Worm (Caenorhabditis elegans) whole organism, L2 larva: ENCODE results near the gene H02F09.2.

Experiments used
- C34F6.9 ChIP-seq: fragments of 150-350 bp; optimal IDR thresholded peaks from 2 replicates; lab custom pipeline; 2014; ENCODE audit warnings: missing biosample characterization, missing genetic modification characterization
- F13H6.1 ChIP-seq: sonication (generic microtip); optimal IDR thresholded peaks from 2 replicates; lab custom pipeline; 2016; ENCODE audit warnings: missing genetic modification characterization, missing compliant biosample characterization
- Y55F3AM.14 ChIP-seq: fragments of 200-800 bp; sonication (Bioruptor generic); optimal IDR thresholded peaks from 2 replicates; lab custom pipeline; 2018; ENCODE audit warnings: mild to moderate bottlenecking, missing genetic modification characterization, missing compliant biosample characterization
- ZK546.5 ChIP-seq: sonication (generic microtip); optimal IDR thresholded peaks from 2 replicates; lab custom pipeline; 2017; ENCODE audit warnings: missing biosample characterization, missing genetic modification characterization
- alr-1 ChIP-seq: fragments of 150-350 bp; optimal IDR thresholded peaks from 2 replicates; lab custom pipeline; 2014; ENCODE audit warnings: missing biosample characterization, missing genetic modification characterization
- ama-1 ChIP-seq: fragments of 150-350 bp; optimal IDR thresholded peaks from 2 replicates; lab custom pipeline; 2018; ENCODE audit warnings: inconsistent platforms
- blmp-1 ChIP-seq: sonication (generic microtip); optimal IDR thresholded peaks from 2 replicates; lab custom pipeline; 2017; ENCODE audit warnings: missing genetic modification characterization, mild to moderate bottlenecking, missing compliant biosample characterization, antibody characterized with exemption, moderate library complexity; ENCODE audit not compliant: insufficient read depth
- egl-27 ChIP-seq: sonication (generic microtip); optimal IDR thresholded peaks from 3 replicates; lab custom pipeline; 2017; ENCODE audit warnings: missing biosample characterization, missing genetic modification reagents, missing genetic modification characterization
- elt-3 ChIP-seq: sonication (generic microtip); optimal IDR thresholded peaks from 2 replicates; lab custom pipeline; 2017; ENCODE audit warnings: missing biosample characterization, missing genetic modification characterization
- fos-1 ChIP-seq: fragments of 150-350 bp; optimal IDR thresholded peaks from 2 replicates; lab custom pipeline; 2014; ENCODE audit warnings: missing biosample characterization, missing genetic modification characterization
- gmeb-1 ChIP-seq: fragments of 150-350 bp; optimal IDR thresholded peaks from 2 replicates; lab custom pipeline; 2014; ENCODE audit warnings: missing biosample characterization, missing genetic modification characterization
- lin-13 ChIP-seq: fragments of 150-350 bp; optimal IDR thresholded peaks from 2 replicates; lab custom pipeline; 2014; ENCODE audit warnings: missing biosample characterization, missing genetic modification reagents, missing genetic modification characterization
- mbf-1 ChIP-seq: sonication (generic microtip); optimal IDR thresholded peaks from 2 replicates; lab custom pipeline; 2017; ENCODE audit warnings: missing biosample characterization, missing genetic modification characterization
- nhr-10 ChIP-seq: sonication (generic microtip); optimal IDR thresholded peaks from 2 replicates; lab custom pipeline; 2017; ENCODE audit warnings: missing biosample characterization, missing genetic modification characterization
- nhr-11 ChIP-seq: fragments of 150-350 bp; optimal IDR thresholded peaks from 2 replicates; lab custom pipeline; 2014; ENCODE audit warnings: missing biosample characterization, missing genetic modification characterization
- nhr-12 ChIP-seq: fragments of 150-350 bp; optimal IDR thresholded peaks from 2 replicates; lab custom pipeline; 2014; ENCODE audit warnings: missing biosample characterization, missing genetic modification characterization
- nhr-23 ChIP-seq: fragments of 150-350 bp; optimal IDR thresholded peaks from 2 replicates; lab custom pipeline; 2014; ENCODE audit warnings: missing biosample characterization, missing genetic modification reagents, missing genetic modification characterization
- nhr-25 ChIP-seq: fragments of 150-350 bp; sonication (generic microtip); optimal IDR thresholded peaks from 3 replicates; lab custom pipeline; 2014; ENCODE audit warnings: missing biosample characterization, missing genetic modification characterization
- nhr-6 ChIP-seq: fragments of 150-350 bp; optimal IDR thresholded peaks from 2 replicates; lab custom pipeline; 2014; ENCODE audit warnings: missing biosample characterization, missing genetic modification characterization
- nhr-77 ChIP-seq: fragments of 150-350 bp; optimal IDR thresholded peaks from 2 replicates; lab custom pipeline; 2014; ENCODE audit warnings: missing biosample characterization, missing genetic modification characterization
- sem-4 ChIP-seq: fragments of 150-350 bp; optimal IDR thresholded peaks from 2 replicates; lab custom pipeline; 2014; ENCODE audit warnings: missing biosample characterization, missing genetic modification reagents, missing genetic modification characterization
- skn-1 ChIP-seq: sonication (generic microtip); optimal IDR thresholded peaks from 2 replicates; lab custom pipeline; 2017; ENCODE audit warnings: missing biosample characterization, missing genetic modification characterization
- sma-3 ChIP-seq: sonication (generic microtip); optimal IDR thresholded peaks from 2 replicates; lab custom pipeline; 2016; ENCODE audit warnings: missing genetic modification reagents, missing genetic modification characterization, missing compliant biosample characterization
- sma-9 ChIP-seq, 2 experiments: fragments of 150-350 bp in 1 of 2; sonication (generic microtip) in 1 of 2; optimal IDR thresholded peaks; 2 replicates each; lab custom pipeline; 2014 to 2016; ENCODE audit warnings: missing genetic modification characterization in 2 of 2, mild to moderate bottlenecking in 1 of 2, missing biosample characterization in 1 of 2, missing compliant biosample characterization in 1 of 2, missing genetic modification reagents in 1 of 2, moderate library complexity in 1 of 2
- snpc-4 ChIP-seq: fragments of 150-350 bp; optimal IDR thresholded peaks from 2 replicates; lab custom pipeline; 2014; ENCODE audit warnings: missing biosample characterization, missing genetic modification characterization
- unc-39 ChIP-seq: fragments of 150-350 bp; optimal IDR thresholded peaks from 2 replicates; lab custom pipeline; 2014; ENCODE audit warnings: missing biosample characterization, missing genetic modification characterization
- unc-62 ChIP-seq: fragments of 150-350 bp; optimal IDR thresholded peaks from 2 replicates; lab custom pipeline; 2014; ENCODE audit warnings: missing biosample characterization, missing genetic modification reagents, missing genetic modification characterization
- zag-1 ChIP-seq: fragments of 150-350 bp; optimal IDR thresholded peaks from 2 replicates; lab custom pipeline; 2014; ENCODE audit warnings: missing biosample characterization, missing genetic modification characterization
- ztf-1 ChIP-seq: fragments of 200-800 bp; sonication (Bioruptor generic); conservative IDR thresholded peaks from 2 replicates; pipeline ENCODE4 v1.3.6; 2022; ENCODE audit warnings: missing genetic modification characterization, missing compliant biosample characterization
- ztf-11 ChIP-seq: sonication (generic microtip); optimal IDR thresholded peaks from 2 replicates; lab custom pipeline; 2017; ENCODE audit warnings: missing biosample characterization, missing genetic modification characterization
- ztf-4 ChIP-seq: fragments of 150-350 bp; optimal IDR thresholded peaks from 2 replicates; lab custom pipeline; 2014; ENCODE audit warnings: missing biosample characterization, missing genetic modification characterization

The H02F09.2 gene

ce11 chrX:1538830-1539229, 33.2 kb upstream of the H02F09.2 start:
- no peak for TF ChIP-seq blmp-1 (tag; lab: Kevin White, UChicago)
- no peak for TF ChIP-seq nhr-11 (tag; lab: Kevin White, UChicago)
- TF ChIP-seq nhr-23 (tag; lab: Kevin White, UChicago) = no peak
- no peak for TF ChIP-seq sem-4 (tag; lab: Kevin White, UChicago)

DNA sequence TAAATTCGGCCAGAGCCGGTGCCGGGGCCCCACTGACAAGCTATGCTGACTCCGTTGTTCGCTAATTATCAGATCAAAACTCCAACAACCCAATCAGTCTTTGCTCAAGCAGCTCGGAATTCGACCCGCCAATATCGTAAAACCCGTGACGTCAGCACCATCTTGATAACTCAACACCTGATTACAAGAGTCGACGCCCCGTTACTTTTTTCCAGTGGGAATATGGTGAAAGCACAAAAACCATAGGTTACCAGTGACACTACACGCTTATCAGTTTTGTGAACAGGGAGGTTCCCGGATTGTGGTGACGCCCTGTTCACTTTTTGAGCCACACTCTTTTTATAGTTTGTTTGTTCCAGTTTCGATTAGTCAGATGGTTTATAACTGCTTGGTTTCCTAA, 31.0 kb upstream of the H02F09.2 start:
- TF ChIP-seq ztf-1 (GFP tag; lab: Robert Waterston, UW) (no peak), fos-1 (tag; lab: Kevin White, UChicago) (peak; percentile 59), sma-9 (GFP tag; optimal IDR thresholded peaks at IDR 0.05; lab: Kevin White, UChicago) (peak; percentile 51), sma-9 (tag; optimal IDR thresholded peaks at IDR 0.05; lab: Kevin White, UChicago) (no peak)

ce11 chrX:1543432-1543831, 28.6 kb upstream of the H02F09.2 start:
- TF ChIP-seq fos-1 (tag; lab: Kevin White, UChicago) (peak; percentile 68), Y55F3AM.14 (GFP tag; lab: Kevin White, UChicago) (no peak)

DNA sequence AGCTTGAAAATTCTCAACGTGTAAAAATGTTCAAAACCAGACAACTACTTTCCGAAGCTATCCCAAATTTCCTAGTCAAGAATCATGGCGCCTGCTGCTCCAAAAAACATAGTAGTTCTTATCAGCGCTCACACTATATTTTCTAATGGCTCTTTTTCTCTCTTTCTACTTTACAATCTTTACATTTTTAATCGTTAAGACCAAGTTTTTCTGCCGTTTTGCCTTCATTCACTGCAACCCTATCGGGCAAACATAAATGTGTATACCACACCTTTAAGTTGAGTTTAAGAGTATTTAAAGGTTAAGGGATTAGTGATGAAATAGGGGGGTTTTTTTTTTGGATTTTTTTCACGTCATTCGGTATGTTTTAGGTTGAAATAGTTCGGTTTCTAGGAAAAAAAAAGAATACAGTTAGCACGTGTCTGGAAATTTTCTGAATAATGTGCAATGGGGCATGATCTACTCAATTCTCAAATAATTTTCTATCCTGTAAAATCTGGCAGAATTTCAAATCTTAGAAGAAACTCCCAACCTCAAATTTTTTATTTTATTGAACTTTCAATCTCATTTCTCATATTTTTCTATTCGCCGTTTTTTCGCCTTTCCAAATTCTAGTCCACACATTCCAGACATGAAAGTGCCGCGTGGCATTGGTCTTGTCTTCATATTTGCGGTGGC, 25.0 kb upstream of the H02F09.2 start, which contains the start of gene K06A9.1:
TSS of gene K06A9.1 (plus strand) at position 628 of the 678 bp plus-strand sequence.
- TF ChIP-seq blmp-1 (tag; lab: Kevin White, UChicago) = no peak
- TF ChIP-seq ama-1 (lab: Kevin White, UChicago) = no peak
- no peak for TF ChIP-seq elt-3
- TF ChIP-seq ztf-11 (tag; lab: Kevin White, UChicago) = no peak
- TF ChIP-seq C34F6.9 (tag; lab: Kevin White, UChicago) = no peak
- no peak for TF ChIP-seq nhr-6 (tag; lab: Kevin White, UChicago)
- no peak for TF ChIP-seq snpc-4 (tag; lab: Kevin White, UChicago)
- no peak for TF ChIP-seq nhr-25 (tag; lab: Kevin White, UChicago)
- TF ChIP-seq lin-13 (GFP tag; lab: Kevin White, UChicago) = no peak
- TF ChIP-seq zag-1 = no peak
- no peak for TF ChIP-seq unc-39
- no peak for TF ChIP-seq nhr-12 (tag; lab: Kevin White, UChicago)
- no peak for TF ChIP-seq egl-27
- no peak for TF ChIP-seq mbf-1
- peak; percentile 55 for TF ChIP-seq fos-1 (tag; lab: Kevin White, UChicago)
- no peak for TF ChIP-seq ZK546.5 (tag; lab: Kevin White, UChicago)
- peak; percentile 21 for TF ChIP-seq sma-9 (GFP tag; optimal IDR thresholded peaks at IDR 0.05; lab: Kevin White, UChicago)
- no peak for TF ChIP-seq sma-9 (tag; optimal IDR thresholded peaks at IDR 0.05; lab: Kevin White, UChicago)
- no peak for TF ChIP-seq ztf-4 (tag; lab: Kevin White, UChicago)

DNA sequence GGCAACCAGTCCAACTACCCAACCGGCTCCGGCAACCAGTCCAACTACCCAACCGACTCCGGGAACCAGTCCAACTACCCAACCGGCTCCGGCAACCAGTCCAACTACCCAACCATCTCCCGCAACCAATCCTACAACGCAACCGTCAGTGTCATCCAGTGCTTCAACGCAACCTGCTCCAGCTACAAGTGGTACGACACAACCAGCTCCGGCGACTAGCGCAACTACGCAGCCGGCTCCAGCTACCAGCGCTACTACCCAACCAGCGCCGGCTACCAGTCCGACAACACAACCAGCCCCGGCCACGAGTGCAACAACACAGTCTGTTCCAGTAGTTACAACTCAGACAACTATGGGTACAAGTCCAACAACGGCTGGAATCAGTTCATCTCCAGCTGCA, 23.0 kb upstream of the H02F09.2 start:
- TF ChIP-seq nhr-77 (tag; lab: Kevin White, UChicago) (no peak), alr-1 (tag; lab: Kevin White, UChicago) (no peak), nhr-10 (tag; lab: Kevin White, UChicago) (no peak), snpc-4 (tag; lab: Kevin White, UChicago) (no peak), F13H6.1 (no peak)

DNA sequence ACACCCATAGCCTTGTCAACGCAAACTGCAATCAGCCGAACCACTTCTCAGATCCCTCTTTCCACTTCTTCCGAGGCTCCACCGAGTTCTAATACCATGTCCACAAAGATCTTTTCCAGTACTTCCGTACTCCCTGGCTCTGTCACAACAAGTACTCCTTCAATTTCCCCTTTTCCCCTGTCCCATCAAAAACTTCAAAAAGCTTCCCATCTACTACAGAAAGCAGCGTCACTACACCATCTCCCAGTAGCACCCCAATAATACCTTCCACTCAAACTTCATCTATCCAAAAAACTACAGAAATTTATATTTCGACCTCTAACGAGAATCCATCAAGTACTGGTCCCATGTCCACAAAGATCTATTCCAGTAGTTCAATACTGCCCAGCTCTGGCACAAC, 15.1 kb upstream of the H02F09.2 start:
- TF ChIP-seq mbf-1 (no peak), gmeb-1 (no peak), nhr-10 (tag; lab: Kevin White, UChicago) (no peak)
- TF ChIP-seq, all 48 proteins: peak for 0

ce11 chrX:1568377-1568776, 3.7 kb upstream of the H02F09.2 start, which contains the start of gene H02F09.3:
H02F09.3 (plus strand) TSS chrX:1568677.
- TF ChIP-seq skn-1 = no peak
- no peak for TF ChIP-seq Y55F3AM.14 (GFP tag; lab: Kevin White, UChicago)
- no peak for TF ChIP-seq unc-62 (GFP tag; lab: Kevin White, UChicago)
- TF ChIP-seq nhr-25 (tag; lab: Kevin White, UChicago) = no peak
- no peak for TF ChIP-seq elt-3
- no peak for TF ChIP-seq nhr-12 (tag; lab: Kevin White, UChicago)
- TF ChIP-seq sma-3 (GFP tag; lab: Kevin White, UChicago) = no peak
- no peak for TF ChIP-seq snpc-4 (tag; lab: Kevin White, UChicago)
- TF ChIP-seq fos-1 (tag; lab: Kevin White, UChicago) = no peak
- no peak for TF ChIP-seq lin-13 (GFP tag; lab: Kevin White, UChicago)
